Worm (Caenorhabditis elegans) whole organism, L1 larva: ENCODE data around the gene vglu-3.

ENCODE experiments used
- C16A3.4 ChIP-seq: fragments of 150-350 bp; optimal IDR thresholded peaks from 2 replicates; lab custom pipeline; 2014; ENCODE audit warnings: missing biosample characterization, missing genetic modification characterization
- Y116A8C.19 ChIP-seq: sonication (generic microtip); optimal IDR thresholded peaks from 2 replicates; lab custom pipeline; 2016; ENCODE audit warnings: missing compliant biosample characterization, missing genetic modification characterization, borderline replicate concordance
- aha-1 ChIP-seq: fragments of 150-350 bp; optimal IDR thresholded peaks from 2 replicates; lab custom pipeline; 2014; ENCODE audit warnings: missing biosample characterization, missing genetic modification characterization
- aly-2 ChIP-seq: fragments of 150-350 bp; optimal IDR thresholded peaks from 2 replicates; lab custom pipeline; 2014; ENCODE audit warnings: missing biosample characterization, missing genetic modification characterization
- ama-1 ChIP-seq: fragments of 150-350 bp; optimal IDR thresholded peaks from 2 replicates; lab custom pipeline; 2014
- blmp-1 ChIP-seq: fragments of 150-350 bp; optimal IDR thresholded peaks from 2 replicates; lab custom pipeline; 2014; ENCODE audit warnings: missing biosample characterization, missing genetic modification characterization
- ceh-8 ChIP-seq: fragments of 200-800 bp; sonication (Bioruptor generic); optimal IDR thresholded peaks from 2 replicates; lab custom pipeline; 2018; ENCODE audit warnings: mild to moderate bottlenecking, missing genetic modification characterization, moderate library complexity, missing compliant biosample characterization
- ceh-82 ChIP-seq, 3 experiments: fragments of 150-350 bp in 1 of 3; sonication (generic microtip) in 2 of 3; optimal IDR thresholded peaks; 2 replicates each; lab custom pipeline; 2014 to 2017; ENCODE audit warnings: missing biosample characterization in 3 of 3, missing genetic modification characterization in 3 of 3
- dpl-1 ChIP-seq, 3 experiments: fragments of 150-350 bp in 2 of 3; sonication (generic microtip) in 1 of 3; optimal IDR thresholded peaks; 2 replicates each; lab custom pipeline; 2014 to 2017; ENCODE audit warnings: missing biosample characterization in 3 of 3, missing genetic modification characterization in 3 of 3, missing genetic modification reagents in 3 of 3
- efl-1 ChIP-seq, 4 experiments: fragments of 150-350 bp; optimal IDR thresholded peaks in 3 of 4; peaks in 1 of 4; 1 replicate in 1 of 4; 2 replicates in 3 of 4; lab custom pipeline; 2014; ENCODE audit warnings: missing biosample characterization in 2 of 4, missing genetic modification characterization in 2 of 4, missing genetic modification reagents in 2 of 4
- egl-27 ChIP-seq, 2 experiments: fragments of 150-350 bp in 1 of 2; sonication (generic microtip); optimal IDR thresholded peaks; 3 replicates each; lab custom pipeline; 2017 to 2018; ENCODE audit warnings: missing biosample characterization in 2 of 2, missing genetic modification characterization in 2 of 2, missing genetic modification reagents in 2 of 2
- ets-5 ChIP-seq: fragments of 200-800 bp; sonication (Bioruptor generic); IDR thresholded peaks from 2 replicates; pipeline ENCODE4 v1.3.6; 2022; ENCODE audit warnings: missing genetic modification characterization, missing compliant biosample characterization
- fkh-10 ChIP-seq: sonication (generic microtip); optimal IDR thresholded peaks from 2 replicates; lab custom pipeline; 2017; ENCODE audit warnings: missing biosample characterization, missing genetic modification reagents, missing genetic modification characterization
- fkh-4 ChIP-seq: sonication (generic microtip); optimal IDR thresholded peaks from 2 replicates; lab custom pipeline; 2016; ENCODE audit warnings: missing compliant biosample characterization, missing genetic modification characterization, borderline replicate concordance
- fos-1 ChIP-seq: fragments of 150-350 bp; optimal IDR thresholded peaks from 2 replicates; lab custom pipeline; 2014; ENCODE audit warnings: missing biosample characterization, missing genetic modification characterization
- grh-1 ChIP-seq: fragments of 200-800 bp; sonication (Bioruptor generic); IDR thresholded peaks from 2 replicates; pipeline ENCODE4 v1.3.6; 2022; ENCODE audit warnings: missing genetic modification reagents, missing genetic modification characterization, missing compliant biosample characterization
- hlh-4 ChIP-seq: sonication (generic microtip); optimal IDR thresholded peaks from 2 replicates; lab custom pipeline; 2016; ENCODE audit warnings: mild to moderate bottlenecking, missing genetic modification characterization, missing compliant biosample characterization
- irx-1 ChIP-seq: sonication (generic microtip); optimal IDR thresholded peaks from 2 replicates; lab custom pipeline; 2016; ENCODE audit warnings: missing genetic modification characterization, missing compliant biosample characterization
- jun-1 ChIP-seq: fragments of 150-350 bp; optimal IDR thresholded peaks from 2 replicates; lab custom pipeline; 2014; ENCODE audit warnings: missing biosample characterization, missing genetic modification reagents, missing genetic modification characterization
- lin-13 ChIP-seq: fragments of 150-350 bp; optimal IDR thresholded peaks from 2 replicates; lab custom pipeline; 2014; ENCODE audit warnings: missing biosample characterization, missing genetic modification reagents, missing genetic modification characterization
- lin-15B ChIP-seq: fragments of 150-350 bp; sonication (generic microtip); optimal IDR thresholded peaks from 3 replicates; lab custom pipeline; 2014; ENCODE audit warnings: missing biosample characterization, missing genetic modification characterization
- lin-35 ChIP-seq, 2 experiments: fragments of 150-350 bp; optimal IDR thresholded peaks; 2 replicates each; lab custom pipeline; 2014; ENCODE audit warnings: missing biosample characterization in 2 of 2, missing genetic modification characterization in 2 of 2, missing genetic modification reagents in 2 of 2
- lsy-2 ChIP-seq, 2 experiments: fragments of 150-350 bp; optimal IDR thresholded peaks; 2 replicates each; lab custom pipeline; 2014; ENCODE audit warnings: missing biosample characterization in 2 of 2, missing genetic modification characterization in 2 of 2
- mdl-1 ChIP-seq, 2 experiments: fragments of 150-350 bp; optimal IDR thresholded peaks; 2 replicates each; lab custom pipeline; 2014 to 2017; ENCODE audit warnings: missing biosample characterization in 2 of 2, missing genetic modification characterization in 2 of 2, inconsistent platforms in 1 of 2
- mep-1 ChIP-seq: fragments of 150-350 bp; optimal IDR thresholded peaks from 2 replicates; lab custom pipeline; 2014; ENCODE audit warnings: missing biosample characterization, missing genetic modification characterization
- nhr-11 ChIP-seq: fragments of 150-350 bp; optimal IDR thresholded peaks from 2 replicates; lab custom pipeline; 2014; ENCODE audit warnings: missing biosample characterization, missing genetic modification characterization
- nhr-19 ChIP-seq: fragments of 200-800 bp; sonication (Bioruptor generic); conservative IDR thresholded peaks from 2 replicates; pipeline ENCODE4 v1.3.6; 2022; ENCODE audit warnings: missing genetic modification characterization, missing compliant biosample characterization
- nhr-20 ChIP-seq: sonication (generic microtip); optimal IDR thresholded peaks from 2 replicates; lab custom pipeline; 2016; ENCODE audit warnings: mild to moderate bottlenecking, missing genetic modification characterization, missing compliant biosample characterization
- nhr-77 ChIP-seq: fragments of 150-350 bp; optimal IDR thresholded peaks from 2 replicates; lab custom pipeline; 2014; ENCODE audit warnings: missing biosample characterization, missing genetic modification characterization
- nhr-84 ChIP-seq: sonication (generic microtip); optimal IDR thresholded peaks from 2 replicates; lab custom pipeline; 2017; ENCODE audit warnings: missing biosample characterization, missing genetic modification characterization
- nhr-85 ChIP-seq: sonication (generic microtip); peaks from one replicate; lab custom pipeline; 2016; ENCODE audit warnings: missing genetic modification characterization, inconsistent platforms, missing compliant biosample characterization
- pag-3 ChIP-seq: sonication (generic microtip); optimal IDR thresholded peaks from 2 replicates; lab custom pipeline; 2017; ENCODE audit warnings: missing genetic modification characterization, mild to moderate bottlenecking, missing compliant biosample characterization, antibody characterized with exemption, borderline replicate concordance; ENCODE audit not compliant: insufficient read depth
- pax-3 ChIP-seq: fragments of 200-800 bp; sonication (Bioruptor generic); optimal IDR thresholded peaks from 2 replicates; lab custom pipeline; 2018; ENCODE audit warnings: mild to moderate bottlenecking, missing genetic modification characterization, moderate library complexity, missing compliant biosample characterization
- rnt-1 ChIP-seq: sonication (generic microtip); optimal IDR thresholded peaks from 2 replicates; lab custom pipeline; 2016; ENCODE audit warnings: mild to moderate bottlenecking, missing genetic modification characterization, moderate library complexity, missing compliant biosample characterization
- skn-1 ChIP-seq: fragments of 150-350 bp; optimal IDR thresholded peaks from 2 replicates; lab custom pipeline; 2014; ENCODE audit warnings: missing biosample characterization, missing genetic modification characterization
- snpc-4 ChIP-seq: fragments of 150-350 bp; optimal IDR thresholded peaks from 2 replicates; lab custom pipeline; 2014; ENCODE audit warnings: missing biosample characterization, missing genetic modification characterization
- sptf-1 ChIP-seq: fragments of 150-350 bp; optimal IDR thresholded peaks from 2 replicates; lab custom pipeline; 2014; ENCODE audit warnings: missing biosample characterization, missing genetic modification characterization
- sup-37 ChIP-seq: fragments of 200-800 bp; sonication (Bioruptor generic); optimal IDR thresholded peaks from 2 replicates; lab custom pipeline; 2018; ENCODE audit warnings: mild to moderate bottlenecking, missing genetic modification characterization, missing compliant biosample characterization
- swsn-7 ChIP-seq: sonication (generic microtip); optimal IDR thresholded peaks from 2 replicates; lab custom pipeline; 2016; ENCODE audit warnings: missing genetic modification characterization, missing compliant biosample characterization
- unc-130 ChIP-seq: fragments of 150-350 bp; optimal IDR thresholded peaks from 2 replicates; lab custom pipeline; 2017; ENCODE audit warnings: missing biosample characterization, missing genetic modification characterization, inconsistent platforms
- unc-30 ChIP-seq: sonication (generic microtip); optimal IDR thresholded peaks from 2 replicates; lab custom pipeline; 2017; ENCODE audit warnings: missing biosample characterization, missing genetic modification characterization
- unc-62 ChIP-seq: fragments of 150-350 bp; optimal IDR thresholded peaks from 2 replicates; lab custom pipeline; 2014; ENCODE audit warnings: missing biosample characterization, missing genetic modification reagents, missing genetic modification characterization
- unc-98 ChIP-seq: fragments of 200-800 bp; sonication (Bioruptor generic); IDR thresholded peaks from 2 replicates; pipeline ENCODE4 v1.3.6; 2022; ENCODE audit warnings: missing genetic modification characterization, missing compliant biosample characterization
- xbp-1 ChIP-seq: sonication (generic microtip); optimal IDR thresholded peaks from 2 replicates; lab custom pipeline; 2016; ENCODE audit warnings: missing genetic modification characterization, missing compliant biosample characterization
- zag-1 ChIP-seq: fragments of 150-350 bp; optimal IDR thresholded peaks from 2 replicates; lab custom pipeline; 2014; ENCODE audit warnings: missing biosample characterization, missing genetic modification characterization
- zip-4 ChIP-seq: fragments of 200-800 bp; sonication (Bioruptor generic); optimal IDR thresholded peaks from 2 replicates; lab custom pipeline; 2018; ENCODE audit warnings: mild to moderate bottlenecking, missing genetic modification characterization, moderate library complexity, missing compliant biosample characterization
- ztf-4 ChIP-seq: fragments of 150-350 bp; optimal IDR thresholded peaks from 2 replicates; lab custom pipeline; 2014; ENCODE audit warnings: missing biosample characterization, missing genetic modification characterization

The vglu-3 gene

ce11 chrIII:10331232-10331631 lies 31.1 kb downstream of the vglu-3 start (continued):
- no peak for TF ChIP-seq fkh-4 (tag; lab: Kevin White, UChicago)
- TF ChIP-seq ama-1 (lab: Kevin White, UChicago), result no peak
- TF ChIP-seq snpc-4 (tag; lab: Kevin White, UChicago), result no peak
- TF ChIP-seq mep-1 (tag; lab: Kevin White, UChicago), result peak; percentile 38
- no peak for TF ChIP-seq sptf-1
- no peak for TF ChIP-seq hlh-4 (tag; lab: Kevin White, UChicago)
- no peak for TF ChIP-seq jun-1 (tag; lab: Kevin White, UChicago)
- TF ChIP-seq aly-2 (tag; lab: Kevin White, UChicago), result no peak
- no peak for TF ChIP-seq zag-1 (tag; lab: Kevin White, UChicago)
- TF ChIP-seq lin-15B, result no peak
- no peak for TF ChIP-seq egl-27 (tag; optimal IDR thresholded peaks at IDR 0.05; lab: Kevin White, UChicago)
- peak in 1 of 2 experiments; percentile 4 for TF ChIP-seq lin-35 (GFP tag; optimal IDR thresholded peaks at IDR 0.05; lab: Kevin White, UChicago)
- TF ChIP-seq ztf-4 (tag; lab: Kevin White, UChicago), result no peak
- no peak for TF ChIP-seq ceh-8 (GFP tag; lab: Kevin White, UChicago)
- TF ChIP-seq efl-1 (optimal IDR thresholded peaks at IDR 0.05; lab: Kevin White, UChicago), result peak in 1 of 2 experiments; percentile 1
- TF ChIP-seq efl-1 (GFP tag; optimal IDR thresholded peaks at IDR 0.05 in 1 of 2; lab: Kevin White, UChicago), result peak in 1 of 2 experiments; percentile 90
- TF ChIP-seq nhr-77 (tag; lab: Kevin White, UChicago), result no peak
- TF ChIP-seq ceh-82 (tag; optimal IDR thresholded peaks at IDR 0.05; lab: Kevin White, UChicago), result no peak
- peak in 1 of 2 experiments; percentile 19 for TF ChIP-seq lsy-2 (tag; optimal IDR thresholded peaks at IDR 0.05; lab: Kevin White, UChicago)
- no peak for TF ChIP-seq C16A3.4
- TF ChIP-seq grh-1 (GFP tag; lab: Robert Waterston, UW), result no peak
- TF ChIP-seq rnt-1 (tag; lab: Kevin White, UChicago), result no peak
- TF ChIP-seq mdl-1 (tag; optimal IDR thresholded peaks at IDR 0.05; lab: Kevin White, UChicago), result no peak
- no peak for TF ChIP-seq fkh-10 (GFP tag; lab: Kevin White, UChicago)
- TF ChIP-seq aha-1 (tag; lab: Kevin White, UChicago), result no peak
- TF ChIP-seq swsn-7 (tag; lab: Kevin White, UChicago), result no peak
- peak; percentile 14 for TF ChIP-seq fos-1 (tag; lab: Kevin White, UChicago)
- TF ChIP-seq pag-3 (tag; lab: Kevin White, UChicago), result no peak
- no peak for TF ChIP-seq sup-37 (GFP tag; lab: Kevin White, UChicago)
- peak; percentile 67 for TF ChIP-seq nhr-85 (tag; lab: Kevin White, UChicago)

- TF ChIP-seq nhr-85 (tag; lab: Kevin White, UChicago) (no peak), nhr-20 (tag; lab: Kevin White, UChicago) (no peak), nhr-11 (tag; lab: Kevin White, UChicago) (no peak), rnt-1 (tag; lab: Kevin White, UChicago) (no peak)
Measured at ce11 chrIII:10332560-10332959, 32.4 kb downstream of the vglu-3 start, which contains the start of gene T07C4.12. Gene T07C4.12 (minus strand): TSS chrIII:10332660.

- TF ChIP-seq hlh-4 (tag; lab: Kevin White, UChicago) (no peak), grh-1 (GFP tag; lab: Robert Waterston, UW) (peak; percentile 90), lin-13 (peak; percentile 79), mep-1 (tag; lab: Kevin White, UChicago) (peak; percentile 95), ets-5 (GFP tag; lab: Robert Waterston, UW) (no peak), unc-98 (GFP tag; lab: Robert Waterston, UW) (no peak; the same call in 1 of the 2 replicates), fkh-4 (tag; lab: Kevin White, UChicago) (peak; percentile 48), irx-1 (peak; percentile 89), blmp-1 (tag; lab: Kevin White, UChicago) (peak; percentile 50), nhr-19 (GFP tag; lab: Robert Waterston, UW) (peak; percentile 89), skn-1 (peak; percentile 86), nhr-11 (tag; lab: Kevin White, UChicago) (peak; percentile 58), zip-4 (GFP tag; lab: Kevin White, UChicago) (peak; percentile 80), Y116A8C.19 (no peak), mdl-1 (tag; optimal IDR thresholded peaks at IDR 0.05; lab: Kevin White, UChicago) (peak in 1 of 2 experiments; percentile 77), pax-3 (tag; lab: Kevin White, UChicago) (peak; percentile 76), snpc-4 (tag; lab: Kevin White, UChicago) (peak; percentile 82), unc-30 (tag; lab: Kevin White, UChicago) (no peak), sup-37 (GFP tag; lab: Kevin White, UChicago) (peak; percentile 81), unc-130 (tag; lab: Kevin White, UChicago) (peak; percentile 29), xbp-1 (peak; percentile 86), swsn-7 (tag; lab: Kevin White, UChicago) (peak; percentile 89), unc-62 (GFP tag; lab: Kevin White, UChicago) (no peak), dpl-1 (GFP tag; optimal IDR thresholded peaks at IDR 0.05; lab: Kevin White, UChicago) (peak; percentile 84 to 87 (median 86)), nhr-84 (tag; lab: Kevin White, UChicago) (no peak)
Measured at ce11 chrIII:10333961-10334542, 33.9 kb downstream of the vglu-3 start, which contains the start of the genes jmjd-4 and mev-1. Gene jmjd-4 (minus strand): TSS chrIII:10334018. Gene mev-1 (plus strand): TSS chrIII:10334277.
